Worm (Caenorhabditis elegans): ENCODE measurements around the gene W05H9.4.
A peak's percentile ranks its signal among the peaks of the same experiment; 100 is the strongest.

W05H9.4 gene

ce11 chrX:6238973-6239372 is 24.5 kb upstream of the W05H9.4 start, which contains the start of gene rml-3:
Gene rml-3, minus strand, starts transcription at chrX:6239065.
- TF ChIP-seq elt-1 (tag; optimal IDR thresholded peaks at IDR 0.05) = peak; percentile 91
- peak; percentile 52 for TF ChIP-seq sma-9 (GFP tag; optimal IDR thresholded peaks at IDR 0.05)
- no peak for TF ChIP-seq sma-9 (tag; optimal IDR thresholded peaks at IDR 0.05)
- no peak for TF ChIP-seq fos-1 (tag; optimal IDR thresholded peaks at IDR 0.05)

- TF ChIP-seq lsy-2 (tag; optimal IDR thresholded peaks at IDR 0.05) (peak in 1 of 2 experiments; percentile 26), C34F6.9 (tag; optimal IDR thresholded peaks at IDR 0.05) (peak; percentile 66), ama-1 (optimal IDR thresholded peaks at IDR 0.05) (peak; percentile 5), skn-1 (tag; optimal IDR thresholded peaks at IDR 0.05) (no peak), sem-4 (tag; optimal IDR thresholded peaks at IDR 0.05) (peak; percentile 1), nhr-129 (tag; optimal IDR thresholded peaks at IDR 0.05) (peak; percentile 39), ztf-4 (tag; optimal IDR thresholded peaks at IDR 0.05) (no peak), sma-9 (GFP tag; optimal IDR thresholded peaks at IDR 0.05) (peak; percentile 30), sma-9 (tag; optimal IDR thresholded peaks at IDR 0.05) (no peak), ceh-16 (tag; optimal IDR thresholded peaks at IDR 0.05) (no peak), F13H6.1 (tag; optimal IDR thresholded peaks at IDR 0.05) (peak; percentile 59), unc-39 (tag; optimal IDR thresholded peaks at IDR 0.05) (no peak), unc-55 (GFP tag; optimal IDR thresholded peaks at IDR 0.05) (peak; percentile 33)
These were observed 23.4 kb upstream of the W05H9.4 start for ce11 chrX:6239927-6240639.

ce11 chrX:6240640-6241033 is 22.8 kb upstream of the W05H9.4 start, which contains the start of gene got-2.2:
Gene got-2.2, plus strand, starts transcription at chrX:6240983.
- TF ChIP-seq elt-1 (tag; optimal IDR thresholded peaks at IDR 0.05) (no peak), gmeb-1 (tag; optimal IDR thresholded peaks at IDR 0.05) (peak; percentile 19), ceh-16 (tag; optimal IDR thresholded peaks at IDR 0.05) (no peak), mbf-1 (tag; optimal IDR thresholded peaks at IDR 0.05) (no peak), R02D3.7 (tag; optimal IDR thresholded peaks at IDR 0.05) (no peak), lsy-2 (tag; optimal IDR thresholded peaks at IDR 0.05) (no peak), sma-9 (GFP tag; optimal IDR thresholded peaks at IDR 0.05) (peak; percentile 55), sma-9 (tag; optimal IDR thresholded peaks at IDR 0.05) (no peak), crh-2 (tag; optimal IDR thresholded peaks at IDR 0.05) (peak; percentile 25), C34F6.9 (tag; optimal IDR thresholded peaks at IDR 0.05) (no peak), fos-1 (tag; optimal IDR thresholded peaks at IDR 0.05) (peak; percentile 8)

ce11 chrX:6245499-6245898 is 17.9 kb upstream of the W05H9.4 start:
- peak; percentile 29 for TF ChIP-seq C34F6.9 (tag; optimal IDR thresholded peaks at IDR 0.05)
- no peak for TF ChIP-seq nhr-77 (tag; optimal IDR thresholded peaks at IDR 0.05)
- peak; percentile 6 for TF ChIP-seq lin-11 (tag; optimal IDR thresholded peaks at IDR 0.05)
- TF ChIP-seq sma-9 (GFP tag; optimal IDR thresholded peaks at IDR 0.05) = peak; percentile 11
- TF ChIP-seq sma-9 (tag; optimal IDR thresholded peaks at IDR 0.05) = no peak
- no peak for TF ChIP-seq mdl-1 (tag; optimal IDR thresholded peaks at IDR 0.05)

- TF ChIP-seq nhr-23 (tag; optimal IDR thresholded peaks at IDR 0.05) = no peak
- no peak for TF ChIP-seq ceh-82 (tag; optimal IDR thresholded peaks at IDR 0.05)
- no peak for TF ChIP-seq sma-9 (GFP tag; optimal IDR thresholded peaks at IDR 0.05)
- no peak for TF ChIP-seq sma-9 (tag; optimal IDR thresholded peaks at IDR 0.05)
- TF ChIP-seq mdl-1 (tag; optimal IDR thresholded peaks at IDR 0.05) = no peak
- TF ChIP-seq C34F6.9 (tag; optimal IDR thresholded peaks at IDR 0.05) = peak; percentile 9
- TF ChIP-seq mbf-1 (tag; optimal IDR thresholded peaks at IDR 0.05) = no peak
- no peak for TF ChIP-seq sma-3 (GFP tag; optimal IDR thresholded peaks at IDR 0.05)
These were observed 16.4 kb upstream of the W05H9.4 start for ce11 chrX:6247013-6247412.

- TF ChIP-seq dmd-4 (tag; optimal IDR thresholded peaks at IDR 0.05) (no peak), ZK546.5 (tag; optimal IDR thresholded peaks at IDR 0.05) (no peak), ztf-11 (tag; optimal IDR thresholded peaks at IDR 0.05) (no peak), sem-4 (tag; optimal IDR thresholded peaks at IDR 0.05) (peak; percentile 8), crh-2 (tag; optimal IDR thresholded peaks at IDR 0.05) (no peak), snpc-4 (tag; optimal IDR thresholded peaks at IDR 0.05) (no peak), skn-1 (tag; optimal IDR thresholded peaks at IDR 0.05) (no peak), sma-9 (GFP tag; optimal IDR thresholded peaks at IDR 0.05) (peak; percentile 46), sma-9 (tag; optimal IDR thresholded peaks at IDR 0.05) (no peak)
These were observed 15.6 kb upstream of the W05H9.4 start for ce11 chrX:6247869-6248268.

Data from whole organism, L2 larva.